Worm (Caenorhabditis elegans) whole organism, L3 larva: ENCODE results near the gene fbxa-158.

Experiments used
- ama-1 ChIP-seq: fragments of 150-350 bp; optimal IDR thresholded peaks from 2 replicates; lab custom pipeline; 2018
- ceh-28 ChIP-seq: fragments of 150-350 bp; optimal IDR thresholded peaks from 2 replicates; lab custom pipeline; 2014; ENCODE audit warnings: missing biosample characterization, missing genetic modification reagents, missing genetic modification characterization
- elt-1 ChIP-seq: fragments of 150-350 bp; optimal IDR thresholded peaks from 2 replicates; lab custom pipeline; 2014; ENCODE audit warnings: missing biosample characterization, missing genetic modification characterization
- fkh-2 ChIP-seq: fragments of 150-350 bp; optimal IDR thresholded peaks from 2 replicates; lab custom pipeline; 2014; ENCODE audit warnings: missing biosample characterization, missing genetic modification reagents, missing genetic modification characterization
- nfya-1 ChIP-seq: sonication (generic microtip); optimal IDR thresholded peaks from 2 replicates; lab custom pipeline; 2017; ENCODE audit warnings: missing genetic modification characterization, mild to moderate bottlenecking, missing compliant biosample characterization, antibody characterized with exemption, moderate library complexity; ENCODE audit not compliant: insufficient read depth
- nhr-11 ChIP-seq: fragments of 150-350 bp; optimal IDR thresholded peaks from 2 replicates; lab custom pipeline; 2014; ENCODE audit warnings: missing biosample characterization, missing genetic modification characterization
- snpc-4 ChIP-seq: fragments of 150-350 bp; optimal IDR thresholded peaks from 2 replicates; lab custom pipeline; 2014; ENCODE audit warnings: missing biosample characterization, missing genetic modification characterization
- tbx-2 ChIP-seq: sonication (generic microtip); optimal IDR thresholded peaks from 2 replicates; lab custom pipeline; 2016; ENCODE audit warnings: mild to moderate bottlenecking, missing genetic modification characterization, missing compliant biosample characterization

DNA sequence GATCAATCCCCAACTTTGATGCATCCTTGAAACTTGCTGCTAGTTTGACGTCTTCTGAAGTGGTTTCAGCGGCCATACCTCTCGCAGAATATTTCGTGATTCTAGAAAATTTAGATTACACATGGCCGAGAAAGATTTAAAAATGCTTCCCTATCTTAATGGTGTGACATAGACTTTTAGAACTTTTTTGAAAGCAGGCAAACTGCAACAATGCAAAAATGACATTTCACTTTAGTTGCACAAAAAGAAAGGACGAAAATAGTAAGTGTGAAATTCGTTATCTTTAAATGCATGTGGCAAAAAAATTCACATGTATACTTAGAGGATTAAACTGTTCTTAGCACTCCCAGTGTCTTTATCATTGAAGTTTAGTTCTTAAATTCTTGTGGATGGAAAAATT, 36.1 kb upstream of the fbxa-158 start, which contains the start of gene ZC204.12:
- TF ChIP-seq snpc-4 (tag; lab: Kevin White, UChicago) (no peak), fkh-2 (no peak), nhr-11 (no peak), elt-1 (tag; lab: Kevin White, UChicago) (no peak), ceh-28 (tag; lab: Kevin White, UChicago) (no peak), nfya-1 (tag; lab: Kevin White, UChicago) (no peak), tbx-2 (tag; lab: Kevin White, UChicago) (no peak), ama-1 (lab: Kevin White, UChicago) (no peak)
